Fruit fly (Drosophila melanogaster): ENCODE measurements around the gene CG7368.

The CG7368 gene

DNA sequence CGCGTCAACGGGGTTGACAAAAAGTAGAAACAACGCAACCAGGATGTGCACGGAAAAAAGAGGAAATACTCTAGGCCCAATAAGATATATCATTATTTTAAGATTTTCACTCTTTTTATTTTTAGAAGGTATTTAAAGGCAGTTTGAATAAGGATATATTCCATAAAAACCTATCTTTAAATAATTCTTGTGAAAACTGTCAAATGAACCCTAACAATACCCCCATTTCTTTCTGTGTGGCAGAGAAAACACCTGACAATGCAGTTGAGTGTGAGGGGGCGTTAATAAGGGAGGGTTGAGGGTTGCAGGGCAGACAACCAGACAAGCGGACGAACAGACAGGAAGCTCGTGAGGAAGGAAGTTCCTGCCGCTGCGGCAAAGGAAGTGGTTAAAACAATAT is 45.1 kb upstream of the CG7368 start (continued):
- no peak for TF ChIP-seq CG18011 (GFP tag; optimal IDR thresholded peaks at IDR 0.05)
- no peak for TF ChIP-seq CG30431 (GFP tag; optimal IDR thresholded peaks at IDR 0.05)
- TF ChIP-seq CG17802 (tag; optimal IDR thresholded peaks at IDR 0.05) = no peak
- TF ChIP-seq CG11398 (GFP tag; optimal IDR thresholded peaks at IDR 0.05) = no peak
- no peak for TF ChIP-seq gro (GFP tag; optimal IDR thresholded peaks at IDR 0.05)
- TF ChIP-seq sob (GFP tag; IDR thresholded peaks at IDR 0.05) = no peak
- TF ChIP-seq Dref (GFP tag; IDR thresholded peaks at IDR 0.05) = no peak
- no peak for TF ChIP-seq tup (GFP tag; optimal IDR thresholded peaks at IDR 0.05)
- TF ChIP-seq CG6654 (GFP tag; optimal IDR thresholded peaks at IDR 0.05) = no peak
- no peak for TF ChIP-seq Nf-YB (GFP tag; optimal IDR thresholded peaks at IDR 0.05)
- TF ChIP-seq Dll (GFP tag; IDR thresholded peaks at IDR 0.05; ENCODE audit: partially characterized antibody) = no peak
- no peak for TF ChIP-seq ara (GFP tag; IDR thresholded peaks at IDR 0.05)
- TF ChIP-seq lbe (GFP tag; optimal IDR thresholded peaks at IDR 0.05) = no peak
- peak; percentile 14 for TF ChIP-seq Hsf (GFP tag; optimal IDR thresholded peaks at IDR 0.05)
- no peak for TF ChIP-seq Max (GFP tag; optimal IDR thresholded peaks at IDR 0.05)
- TF ChIP-seq tna (GFP tag; IDR thresholded peaks at IDR 0.05; ENCODE audit: partially characterized antibody) = no peak
- TF ChIP-seq prd (optimal IDR thresholded peaks at IDR 0.05) = no peak
- TF ChIP-seq prd (GFP tag; IDR thresholded peaks at IDR 0.05) = peak; percentile 67
- peak; percentile 5 for TF ChIP-seq Dek (tag; optimal IDR thresholded peaks at IDR 0.05)
- peak; percentile 23 for TF ChIP-seq Oli (tag; optimal IDR thresholded peaks at IDR 0.05)
- peak; percentile 40 for TF ChIP-seq CG15601 (tag; optimal IDR thresholded peaks at IDR 0.05)
- TF ChIP-seq CG9817 (tag; optimal IDR thresholded peaks at IDR 0.05) = no peak
- no peak for TF ChIP-seq fru (optimal IDR thresholded peaks at IDR 0.05)
- no peak for TF ChIP-seq Vsx1 (GFP tag; optimal IDR thresholded peaks at IDR 0.05)
- no peak for TF ChIP-seq CG31224 (GFP tag; IDR thresholded peaks at IDR 0.05)
- TF ChIP-seq luna (GFP tag; optimal IDR thresholded peaks at IDR 0.05) = no peak
- peak; percentile 9 for TF ChIP-seq tap (tag; optimal IDR thresholded peaks at IDR 0.05)
- peak; percentile 76 for TF ChIP-seq zf30C (GFP tag; optimal IDR thresholded peaks at IDR 0.05)
- TF ChIP-seq CG31388 (GFP tag; optimal IDR thresholded peaks at IDR 0.05) = no peak
- TF ChIP-seq Ssrp (tag; optimal IDR thresholded peaks at IDR 0.05) = peak; percentile 15
- no peak for TF ChIP-seq Bteb2 (GFP tag; optimal IDR thresholded peaks at IDR 0.05)
- TF ChIP-seq twi (tag; optimal IDR thresholded peaks at IDR 0.05) = no peak
- TF ChIP-seq Trl (optimal IDR thresholded peaks at IDR 0.05) = no peak
- TF ChIP-seq Trl (GFP tag; optimal IDR thresholded peaks at IDR 0.05) = no peak
- peak; percentile 53 for TF ChIP-seq Drgx (GFP tag; IDR thresholded peaks at IDR 0.05)
- TF ChIP-seq stwl (tag; optimal IDR thresholded peaks at IDR 0.05) = no peak
- no peak for TF ChIP-seq Sry-δ (GFP tag; optimal IDR thresholded peaks at IDR 0.05)
- TF ChIP-seq E2f2 (GFP tag; IDR thresholded peaks at IDR 0.05) = no peak
- TF ChIP-seq CG13624 (GFP tag; optimal IDR thresholded peaks at IDR 0.05) = no peak
- no peak for TF ChIP-seq C15 (GFP tag; IDR thresholded peaks at IDR 0.05)
- TF ChIP-seq mld (GFP tag; IDR thresholded peaks at IDR 0.05; ENCODE audit: partially characterized antibody) = no peak
- TF ChIP-seq bbx (GFP tag; IDR thresholded peaks at IDR 0.05; ENCODE audit: partially characterized antibody) = no peak
- no peak for TF ChIP-seq B-H2 (GFP tag; optimal IDR thresholded peaks at IDR 0.05)
- TF ChIP-seq CG8359 (GFP tag; optimal IDR thresholded peaks at IDR 0.05; ENCODE audit: borderline replicate concordance) = no peak
- no peak for TF ChIP-seq CG10366 (GFP tag; IDR thresholded peaks at IDR 0.05)
- TF ChIP-seq CG30403 (GFP tag; optimal IDR thresholded peaks at IDR 0.05) = peak; percentile 38
- TF ChIP-seq CG6254 (GFP tag; optimal IDR thresholded peaks at IDR 0.05) = peak; percentile 35
- peak; percentile 4 for TF ChIP-seq CHES-1-like (GFP tag; optimal IDR thresholded peaks at IDR 0.05)
- peak; percentile 6 for TF ChIP-seq kay (GFP tag; optimal IDR thresholded peaks at IDR 0.05)
- TF ChIP-seq amos (GFP tag; IDR thresholded peaks at IDR 0.05; ENCODE audit: partially characterized antibody) = no peak
- TF ChIP-seq MESR4 (GFP tag; optimal IDR thresholded peaks at IDR 0.05) = no peak
- TF ChIP-seq NK7.1 (GFP tag; optimal IDR thresholded peaks at IDR 0.05) = no peak

Data from whole organism, embryonic.